Worm (Caenorhabditis elegans) whole organism, L2 larva: ENCODE results near the gene F58B4.2.
A peak's percentile ranks its signal among the peaks of the same experiment; 100 is the strongest.

Source experiments
- C34F6.9 ChIP-seq: fragments of 150-350 bp; optimal IDR thresholded peaks from 2 replicates; lab custom pipeline; 2014; ENCODE audit warnings: missing biosample characterization, missing genetic modification characterization
- F13H6.1 ChIP-seq: sonication (generic microtip); optimal IDR thresholded peaks from 2 replicates; lab custom pipeline; 2016; ENCODE audit warnings: missing genetic modification characterization, missing compliant biosample characterization
- R02D3.7 ChIP-seq: fragments of 150-350 bp; optimal IDR thresholded peaks from 2 replicates; lab custom pipeline; 2014; ENCODE audit warnings: missing biosample characterization, missing genetic modification characterization
- Y55F3AM.14 ChIP-seq: fragments of 200-800 bp; sonication (Bioruptor generic); optimal IDR thresholded peaks from 2 replicates; lab custom pipeline; 2018; ENCODE audit warnings: mild to moderate bottlenecking, missing genetic modification characterization, missing compliant biosample characterization
- aly-2 ChIP-seq: fragments of 150-350 bp; optimal IDR thresholded peaks from 2 replicates; lab custom pipeline; 2014; ENCODE audit warnings: missing biosample characterization, missing genetic modification characterization
- ceh-16 ChIP-seq: fragments of 150-350 bp; optimal IDR thresholded peaks from 2 replicates; lab custom pipeline; 2014; ENCODE audit warnings: missing biosample characterization, missing genetic modification characterization
- ceh-82 ChIP-seq: fragments of 150-350 bp; optimal IDR thresholded peaks from 2 replicates; lab custom pipeline; 2014; ENCODE audit warnings: missing biosample characterization, missing genetic modification characterization
- crh-2 ChIP-seq: sonication (generic microtip); optimal IDR thresholded peaks from 2 replicates; lab custom pipeline; 2017; ENCODE audit warnings: missing biosample characterization, missing genetic modification characterization
- dmd-4 ChIP-seq: sonication (generic microtip); optimal IDR thresholded peaks from 2 replicates; lab custom pipeline; 2017; ENCODE audit warnings: missing biosample characterization, missing genetic modification characterization
- egl-27 ChIP-seq: sonication (generic microtip); optimal IDR thresholded peaks from 3 replicates; lab custom pipeline; 2017; ENCODE audit warnings: missing biosample characterization, missing genetic modification reagents, missing genetic modification characterization
- fos-1 ChIP-seq: fragments of 150-350 bp; optimal IDR thresholded peaks from 2 replicates; lab custom pipeline; 2014; ENCODE audit warnings: missing biosample characterization, missing genetic modification characterization
- gmeb-1 ChIP-seq: fragments of 150-350 bp; optimal IDR thresholded peaks from 2 replicates; lab custom pipeline; 2014; ENCODE audit warnings: missing biosample characterization, missing genetic modification characterization
- lin-11 ChIP-seq: fragments of 150-350 bp; sonication (generic microtip); optimal IDR thresholded peaks from 2 replicates; lab custom pipeline; 2014; ENCODE audit warnings: missing biosample characterization, missing genetic modification characterization, inconsistent platforms, mixed read lengths
- lin-39 ChIP-seq: fragments of 150-350 bp; optimal IDR thresholded peaks from 2 replicates; lab custom pipeline; 2014; ENCODE audit warnings: missing biosample characterization, missing genetic modification reagents, missing genetic modification characterization
- lsy-2 ChIP-seq, 2 experiments: fragments of 150-350 bp in 1 of 2; sonication (generic microtip) in 1 of 2; optimal IDR thresholded peaks; 2 replicates each; lab custom pipeline; 2014 to 2017; ENCODE audit warnings: missing biosample characterization in 2 of 2, missing genetic modification characterization in 2 of 2
- mab-5 ChIP-seq: fragments of 150-350 bp; optimal IDR thresholded peaks from 2 replicates; lab custom pipeline; 2014; ENCODE audit warnings: missing biosample characterization, missing genetic modification characterization
- mdl-1 ChIP-seq, 2 experiments: fragments of 150-350 bp in 1 of 2; sonication (generic microtip) in 1 of 2; optimal IDR thresholded peaks; 2 replicates each; lab custom pipeline; 2017; ENCODE audit warnings: missing biosample characterization in 2 of 2, missing genetic modification characterization in 2 of 2
- nhr-10 ChIP-seq: sonication (generic microtip); optimal IDR thresholded peaks from 2 replicates; lab custom pipeline; 2017; ENCODE audit warnings: missing biosample characterization, missing genetic modification characterization
- nhr-11 ChIP-seq: fragments of 150-350 bp; optimal IDR thresholded peaks from 2 replicates; lab custom pipeline; 2014; ENCODE audit warnings: missing biosample characterization, missing genetic modification characterization
- nhr-129 ChIP-seq: fragments of 150-350 bp; optimal IDR thresholded peaks from 2 replicates; lab custom pipeline; 2014; ENCODE audit warnings: missing biosample characterization, missing genetic modification characterization
- nhr-21 ChIP-seq: fragments of 150-350 bp; optimal IDR thresholded peaks from 2 replicates; lab custom pipeline; 2014; ENCODE audit warnings: missing biosample characterization, missing genetic modification characterization
- nhr-23 ChIP-seq: fragments of 150-350 bp; optimal IDR thresholded peaks from 2 replicates; lab custom pipeline; 2014; ENCODE audit warnings: missing biosample characterization, missing genetic modification reagents, missing genetic modification characterization
- nhr-237 ChIP-seq: fragments of 150-350 bp; optimal IDR thresholded peaks from 2 replicates; lab custom pipeline; 2014; ENCODE audit warnings: missing biosample characterization, missing genetic modification characterization
- nhr-6 ChIP-seq: fragments of 150-350 bp; optimal IDR thresholded peaks from 2 replicates; lab custom pipeline; 2014; ENCODE audit warnings: missing biosample characterization, missing genetic modification characterization
- nhr-77 ChIP-seq: fragments of 150-350 bp; optimal IDR thresholded peaks from 2 replicates; lab custom pipeline; 2014; ENCODE audit warnings: missing biosample characterization, missing genetic modification characterization
- peb-1 ChIP-seq: fragments of 150-350 bp; optimal IDR thresholded peaks from 2 replicates; lab custom pipeline; 2014; ENCODE audit warnings: missing biosample characterization, missing genetic modification characterization
- sem-4 ChIP-seq: fragments of 150-350 bp; optimal IDR thresholded peaks from 2 replicates; lab custom pipeline; 2014; ENCODE audit warnings: missing biosample characterization, missing genetic modification reagents, missing genetic modification characterization
- skn-1 ChIP-seq: sonication (generic microtip); optimal IDR thresholded peaks from 2 replicates; lab custom pipeline; 2017; ENCODE audit warnings: missing biosample characterization, missing genetic modification characterization
- sma-3 ChIP-seq: sonication (generic microtip); optimal IDR thresholded peaks from 2 replicates; lab custom pipeline; 2016; ENCODE audit warnings: missing genetic modification reagents, missing genetic modification characterization, missing compliant biosample characterization
- sma-9 ChIP-seq, 2 experiments: fragments of 150-350 bp in 1 of 2; sonication (generic microtip) in 1 of 2; optimal IDR thresholded peaks; 2 replicates each; lab custom pipeline; 2014 to 2016; ENCODE audit warnings: missing genetic modification characterization in 2 of 2, mild to moderate bottlenecking in 1 of 2, missing biosample characterization in 1 of 2, missing compliant biosample characterization in 1 of 2, missing genetic modification reagents in 1 of 2, moderate library complexity in 1 of 2
- snpc-4 ChIP-seq: fragments of 150-350 bp; optimal IDR thresholded peaks from 2 replicates; lab custom pipeline; 2014; ENCODE audit warnings: missing biosample characterization, missing genetic modification characterization
- ztf-11 ChIP-seq: sonication (generic microtip); optimal IDR thresholded peaks from 2 replicates; lab custom pipeline; 2017; ENCODE audit warnings: missing biosample characterization, missing genetic modification characterization
- ztf-4 ChIP-seq: fragments of 150-350 bp; optimal IDR thresholded peaks from 2 replicates; lab custom pipeline; 2014; ENCODE audit warnings: missing biosample characterization, missing genetic modification characterization

The F58B4.2 gene

DNA sequence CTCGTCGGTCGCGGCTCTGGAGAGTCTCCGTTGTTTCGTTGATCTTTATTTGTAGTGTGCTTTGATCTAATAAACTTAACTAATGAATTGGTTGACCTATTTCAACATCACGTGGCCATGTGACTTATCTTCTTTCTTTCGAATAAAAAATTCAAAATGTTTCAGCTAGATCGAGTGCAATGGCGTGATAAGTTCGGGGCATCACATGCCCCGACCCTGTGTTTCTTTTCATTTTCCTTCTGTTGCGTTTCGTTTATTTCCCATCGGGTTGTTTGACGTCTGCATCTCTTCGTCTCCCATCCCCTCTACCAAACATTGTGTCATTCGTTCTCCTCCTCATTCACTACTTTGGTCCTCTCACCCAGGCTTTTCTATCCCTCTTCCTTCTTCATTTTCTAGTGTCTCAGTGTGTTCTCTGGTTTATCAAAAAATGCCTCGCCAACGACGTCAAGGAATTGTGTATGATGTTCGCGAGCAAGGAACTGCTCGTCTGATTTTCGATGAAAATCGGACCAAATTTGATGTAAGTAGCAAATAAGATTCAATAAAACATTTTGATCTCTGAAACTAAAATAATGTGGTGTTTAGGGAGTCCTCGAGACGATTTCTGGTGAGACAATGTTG, 33.5 kb upstream of the F58B4.2 start, which contains the start of gene F17C11.4 (continued):
- peak; percentile 91 for TF ChIP-seq F13H6.1
- peak; percentile 96 for TF ChIP-seq sma-9 (GFP tag; optimal IDR thresholded peaks at IDR 0.05; lab: Kevin White, UChicago)
- TF ChIP-seq sma-9 (tag; optimal IDR thresholded peaks at IDR 0.05; lab: Kevin White, UChicago) = no peak
- TF ChIP-seq nhr-6 (tag; lab: Kevin White, UChicago) = peak; percentile 72
- TF ChIP-seq crh-2 (tag; lab: Kevin White, UChicago) = peak; percentile 57
- peak; percentile 49 for TF ChIP-seq egl-27 (tag; lab: Kevin White, UChicago)
- TF ChIP-seq mdl-1 (tag; optimal IDR thresholded peaks at IDR 0.05; lab: Kevin White, UChicago) = peak; percentile 28 to 85
- no peak for TF ChIP-seq ztf-11 (tag; lab: Kevin White, UChicago)
- no peak for TF ChIP-seq skn-1 (tag; lab: Kevin White, UChicago)
- TF ChIP-seq R02D3.7 = no peak
- peak in 1 of 2 experiments; percentile 84 for TF ChIP-seq lsy-2 (tag; optimal IDR thresholded peaks at IDR 0.05; lab: Kevin White, UChicago)
- TF ChIP-seq Y55F3AM.14 (GFP tag; lab: Kevin White, UChicago) = peak; percentile 86
- TF ChIP-seq sem-4 (tag; lab: Kevin White, UChicago) = peak; percentile 70
- TF ChIP-seq, all 48 proteins: peak for 24

ce11 chrV:10949511-10949910, 31.2 kb upstream of the F58B4.2 start, which contains the start of gene col-153:
Gene col-153 (plus strand): TSS chrV:10949811.
- TF ChIP-seq nhr-10 (tag; lab: Kevin White, UChicago) = no peak
- no peak for TF ChIP-seq nhr-11 (tag; lab: Kevin White, UChicago)
- TF ChIP-seq gmeb-1 (tag; lab: Kevin White, UChicago) = no peak
- no peak for TF ChIP-seq lsy-2 (tag; optimal IDR thresholded peaks at IDR 0.05; lab: Kevin White, UChicago)
- TF ChIP-seq sem-4 (tag; lab: Kevin White, UChicago) = no peak
- TF ChIP-seq ztf-4 (tag; lab: Kevin White, UChicago) = no peak
- TF ChIP-seq peb-1 (tag; lab: Kevin White, UChicago) = no peak
- TF ChIP-seq, all 48 proteins: peak for 0

DNA sequence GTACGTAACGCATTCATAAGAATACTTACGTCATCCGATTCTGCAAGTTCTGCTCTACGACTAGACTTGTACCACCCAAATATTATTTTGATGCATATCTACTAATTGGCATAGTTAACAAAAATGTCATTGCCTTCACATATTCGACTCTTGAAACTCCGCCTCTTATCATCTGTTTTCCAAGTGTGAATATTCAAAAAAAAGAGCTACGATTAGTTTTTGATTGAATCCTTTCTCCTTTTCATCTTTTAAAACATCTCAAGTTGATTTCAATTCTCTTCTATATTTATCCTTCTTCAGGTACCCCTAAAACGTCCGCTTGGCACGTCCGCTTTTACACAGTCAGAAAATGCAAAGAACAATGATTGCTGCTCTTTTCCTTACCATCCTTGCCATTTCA, 29.7 kb upstream of the F58B4.2 start, which contains the start of gene F17C11.2:
Gene F17C11.2 (plus strand): TSS at position 301 of the 400 bp plus-strand sequence.
- TF ChIP-seq skn-1 (tag; lab: Kevin White, UChicago) (no peak), fos-1 (tag; lab: Kevin White, UChicago) (no peak), ceh-82 (tag; lab: Kevin White, UChicago) (no peak), snpc-4 (tag; lab: Kevin White, UChicago) (no peak), sem-4 (tag; lab: Kevin White, UChicago) (no peak), lin-11 (tag; lab: Kevin White, UChicago) (no peak)

- TF ChIP-seq nhr-11 (tag; lab: Kevin White, UChicago) (no peak), nhr-129 (tag; lab: Kevin White, UChicago) (no peak), C34F6.9 (tag; lab: Kevin White, UChicago) (no peak), ztf-4 (tag; lab: Kevin White, UChicago) (no peak), sma-3 (no peak)
- TF ChIP-seq, all 48 proteins: peak for 0
These were observed 28.9 kb upstream of the F58B4.2 start for ce11 chrV:10947210-10947609.

- no peak for TF ChIP-seq nhr-237 (tag; lab: Kevin White, UChicago)
- TF ChIP-seq lsy-2 (tag; optimal IDR thresholded peaks at IDR 0.05; lab: Kevin White, UChicago) = peak in 1 of 2 experiments; percentile 15
These were observed 26.6 kb upstream of the F58B4.2 start for ce11 chrV:10944903-10945302.

DNA sequence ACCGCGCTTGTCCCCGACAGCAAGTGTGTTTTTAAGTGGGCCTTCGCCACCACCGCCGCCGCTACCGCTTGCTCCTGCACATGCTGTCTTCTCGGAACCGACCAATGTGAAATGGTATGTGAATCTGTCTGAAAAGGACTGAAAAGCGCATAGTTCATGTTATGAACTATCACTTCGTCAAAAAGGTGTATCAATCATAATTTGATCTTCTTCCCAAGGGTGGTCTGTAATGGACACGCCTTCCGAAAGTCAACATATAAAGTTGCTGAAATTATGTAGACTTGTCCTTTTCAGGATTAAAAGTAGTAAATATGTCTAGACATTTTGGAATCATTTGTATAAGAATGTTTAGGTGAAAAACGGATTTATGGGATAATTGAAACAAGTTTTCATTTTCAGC, 23.9 kb upstream of the F58B4.2 start, which contains the start of gene zip-9:
Gene zip-9 (plus strand): TSS at position 301 of the 400 bp plus-strand sequence.
- TF ChIP-seq aly-2 (tag; lab: Kevin White, UChicago) (no peak), C34F6.9 (tag; lab: Kevin White, UChicago) (no peak), mdl-1 (tag; optimal IDR thresholded peaks at IDR 0.05; lab: Kevin White, UChicago) (no peak)

DNA sequence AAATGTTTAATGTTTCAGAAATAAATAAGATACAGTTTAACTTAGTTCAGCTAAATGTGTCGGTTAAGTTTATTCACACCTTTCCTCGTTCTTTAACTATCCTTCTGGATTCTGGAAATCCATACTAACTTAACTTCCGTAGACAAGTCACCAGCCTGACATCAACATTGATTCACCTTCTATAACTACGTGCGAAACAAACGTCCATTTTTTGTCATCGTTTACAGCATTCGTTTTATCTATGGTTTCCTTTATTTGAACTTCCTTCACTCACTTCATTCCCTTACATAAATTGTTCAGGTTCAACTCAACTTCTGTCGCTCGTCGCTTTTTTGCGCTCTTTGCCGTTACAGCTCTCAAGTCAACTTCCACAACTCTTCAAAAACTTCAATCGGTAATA, 22.9 kb upstream of the F58B4.2 start, which contains the start of gene F17C11.26:
Gene F17C11.26 (plus strand): TSS at position 301 of the 400 bp plus-strand sequence.
- no peak for TF ChIP-seq crh-2 (tag; lab: Kevin White, UChicago)
- no peak for TF ChIP-seq nhr-10 (tag; lab: Kevin White, UChicago)
- no peak for TF ChIP-seq sem-4 (tag; lab: Kevin White, UChicago)
- TF ChIP-seq nhr-21 (tag; lab: Kevin White, UChicago) = no peak
- TF ChIP-seq mdl-1 (tag; optimal IDR thresholded peaks at IDR 0.05; lab: Kevin White, UChicago) = no peak
- TF ChIP-seq Y55F3AM.14 (GFP tag; lab: Kevin White, UChicago) = no peak
- TF ChIP-seq nhr-11 (tag; lab: Kevin White, UChicago) = no peak
- TF ChIP-seq mab-5 = no peak
- no peak for TF ChIP-seq lin-39 (tag; lab: Kevin White, UChicago)
- TF ChIP-seq sma-9 (GFP tag; optimal IDR thresholded peaks at IDR 0.05; lab: Kevin White, UChicago) = no peak
- TF ChIP-seq sma-9 (tag; optimal IDR thresholded peaks at IDR 0.05; lab: Kevin White, UChicago) = no peak
- TF ChIP-seq nhr-77 (tag; lab: Kevin White, UChicago) = no peak
- TF ChIP-seq F13H6.1 = no peak
- no peak for TF ChIP-seq dmd-4 (tag; lab: Kevin White, UChicago)
- no peak for TF ChIP-seq peb-1 (tag; lab: Kevin White, UChicago)
- no peak for TF ChIP-seq nhr-23 (tag; lab: Kevin White, UChicago)
- no peak for TF ChIP-seq ceh-16
